Fruit fly (Drosophila melanogaster): ENCODE results near the gene CG13024.

DNA sequence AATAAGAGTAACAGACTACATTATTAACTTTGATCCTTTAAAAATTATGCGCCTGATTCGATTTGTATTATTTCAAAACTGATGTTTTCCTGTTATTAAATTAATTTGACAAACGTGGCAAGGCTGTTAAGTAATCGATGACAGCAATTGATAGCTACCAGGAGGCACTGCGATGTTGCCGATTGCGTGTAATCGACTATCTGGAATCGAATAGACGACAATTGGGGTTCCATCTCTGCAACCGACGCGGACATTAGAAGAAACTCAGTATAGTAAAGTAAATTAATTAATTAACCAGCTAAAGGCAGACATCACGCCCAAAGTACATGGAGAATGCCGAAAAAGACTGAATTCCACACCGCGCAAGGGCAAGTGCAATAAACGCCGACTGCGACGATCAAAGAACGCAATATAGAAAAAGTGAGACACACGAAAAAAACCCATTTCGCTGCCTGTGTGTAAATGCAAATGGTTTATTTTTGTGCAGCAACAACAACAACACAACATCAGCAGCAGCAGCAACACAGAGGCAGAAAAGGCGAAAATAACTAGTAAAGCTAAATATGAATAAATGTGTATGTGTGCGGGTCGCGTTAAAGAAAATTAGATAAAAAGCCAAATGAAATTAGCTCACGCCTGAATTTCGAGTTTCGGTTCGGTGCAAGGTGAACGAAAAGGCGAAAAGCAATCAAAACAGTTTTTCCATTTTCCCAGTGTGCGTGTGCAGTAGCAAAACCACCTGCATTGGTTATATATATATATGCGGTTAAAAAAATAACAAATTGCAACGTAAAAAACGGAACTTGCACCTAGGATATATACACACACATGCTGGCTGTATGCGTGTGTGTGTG, 24.9 kb upstream of the CG13024 start, which contains the start of gene sina:
- TF ChIP-seq CG14711 (tag; optimal IDR thresholded peaks at IDR 0.05) (peak; percentile 8), kay (GFP tag; ENCODE audit: borderline replicate concordance) (no peak)

Measured in whole organism, adult.